Worm (Caenorhabditis elegans) whole organism, L4 larva: Measurements from ENCODE around the gene pyk-2.

Experiments used
- mdl-1 ChIP-seq, 2 experiments: fragments of 150-350 bp in 1 of 2; sonication (generic microtip) in 1 of 2; optimal IDR thresholded peaks; 2 replicates each; lab custom pipeline; 2014 to 2017; ENCODE audit warnings: missing biosample characterization in 2 of 2, missing genetic modification characterization in 2 of 2
- nhr-237 ChIP-seq: sonication (generic microtip); optimal IDR thresholded peaks from 2 replicates; lab custom pipeline; 2017; ENCODE audit warnings: missing biosample characterization, missing genetic modification characterization
- nhr-76 ChIP-seq: fragments of 150-350 bp; optimal IDR thresholded peaks from 2 replicates; lab custom pipeline; 2014; ENCODE audit warnings: missing biosample characterization, missing genetic modification characterization
- snpc-4 ChIP-seq: fragments of 150-350 bp; optimal IDR thresholded peaks from 2 replicates; lab custom pipeline; 2014; ENCODE audit warnings: missing biosample characterization, missing genetic modification characterization

ce11 chrIV:10887285-10887684, 22.4 kb upstream of the pyk-2 start, which contains the start of gene F13E9.16:
- no peak for TF ChIP-seq snpc-4 (tag; lab: Kevin White, UChicago)
- no peak for TF ChIP-seq mdl-1 (tag; optimal IDR thresholded peaks at IDR 0.05; lab: Kevin White, UChicago)
- TF ChIP-seq nhr-237 (tag; lab: Kevin White, UChicago) = no peak
- TF ChIP-seq nhr-76 (tag; lab: Kevin White, UChicago) = no peak
